Fruit fly (Drosophila melanogaster) whole organism: ENCODE measurements around the gene CG34241.

Experiments used
- pan ChIP-seq: fragments of >200 bp; optimal IDR thresholded peaks from 2 replicates; lab custom pipeline; 2017
- psq ChIP-seq: fragments of >200 bp; optimal IDR thresholded peaks from 2 replicates; lab custom pipeline; 2017
- usp ChIP-seq: fragments of >200 bp; optimal IDR thresholded peaks from 2 replicates; lab custom pipeline; 2017; ENCODE audit warnings: missing biosample characterization, missing genetic modification characterization, mixed read lengths

dm6 chr3L:12083861-12084260 lies 43.9 kb upstream of the CG34241 start:
- TF ChIP-seq psq (no peak), pan (lab: Kevin White, UChicago) (no peak), usp (no peak)
